Fruit fly (Drosophila melanogaster): Measurements from ENCODE around the gene CG11251.

The CG11251 gene

dm6 chr3L:13089869-13090268, at the start of gene CG11251:
Gene CG11251 (minus strand): TSS chr3L:13089969.
- TF ChIP-seq CG13204 (GFP tag; optimal IDR thresholded peaks at IDR 0.05) (no peak), Pif1B (GFP tag; optimal IDR thresholded peaks at IDR 0.05) (no peak), CG17806 (tag; optimal IDR thresholded peaks at IDR 0.05) (no peak), Pif1A (GFP tag; optimal IDR thresholded peaks at IDR 0.05) (no peak), Snoo (tag; optimal IDR thresholded peaks at IDR 0.05) (no peak), CG9948 (tag; optimal IDR thresholded peaks at IDR 0.05) (no peak), CG8159 (tag; optimal IDR thresholded peaks at IDR 0.05) (no peak), CG12605 (GFP tag; IDR thresholded peaks at IDR 0.05) (no peak), gl (tag; optimal IDR thresholded peaks at IDR 0.05) (no peak), CG10348 (GFP tag; IDR thresholded peaks at IDR 0.05) (no peak), CG8301 (tag; optimal IDR thresholded peaks at IDR 0.05) (no peak), rn (GFP tag; IDR thresholded peaks at IDR 0.05) (no peak), CG32121 (GFP tag; IDR thresholded peaks at IDR 0.05) (no peak)

- no peak for TF ChIP-seq EcR (GFP tag; optimal IDR thresholded peaks at IDR 0.05)
- no peak for TF ChIP-seq CG4496 (GFP tag; IDR thresholded peaks at IDR 0.05)
- TF ChIP-seq CG17806 (tag; optimal IDR thresholded peaks at IDR 0.05), result no peak
- no peak for TF ChIP-seq CG34367 (tag; optimal IDR thresholded peaks at IDR 0.05)
- TF ChIP-seq CG14655 (GFP tag; optimal IDR thresholded peaks at IDR 0.05), result no peak
- TF ChIP-seq CG9948 (tag; optimal IDR thresholded peaks at IDR 0.05), result no peak
- no peak for TF ChIP-seq CG8159 (tag; optimal IDR thresholded peaks at IDR 0.05)
Observed at dm6 chr3L:13137394-13137793, 47.6 kb upstream of the CG11251 start.

- TF ChIP-seq CG32121 (GFP tag; IDR thresholded peaks at IDR 0.05) (no peak), CG13204 (GFP tag; optimal IDR thresholded peaks at IDR 0.05) (no peak), CG9948 (tag; optimal IDR thresholded peaks at IDR 0.05) (no peak), Ets98B (GFP tag; IDR thresholded peaks at IDR 0.05) (no peak), CG14655 (GFP tag; optimal IDR thresholded peaks at IDR 0.05) (no peak), Pif1A (GFP tag; optimal IDR thresholded peaks at IDR 0.05) (no peak), EcR (GFP tag; optimal IDR thresholded peaks at IDR 0.05) (no peak), Snoo (tag; optimal IDR thresholded peaks at IDR 0.05) (no peak), CG8159 (tag; optimal IDR thresholded peaks at IDR 0.05) (no peak), CG10348 (GFP tag; IDR thresholded peaks at IDR 0.05) (no peak), CG4496 (GFP tag; IDR thresholded peaks at IDR 0.05) (no peak), CG8301 (tag; optimal IDR thresholded peaks at IDR 0.05) (no peak), D1 (tag; optimal IDR thresholded peaks at IDR 0.05) (no peak), CG17806 (tag; optimal IDR thresholded peaks at IDR 0.05) (no peak), rn (GFP tag; IDR thresholded peaks at IDR 0.05) (no peak), fd96Ca (GFP tag; IDR thresholded peaks at IDR 0.05) (no peak), Pif1B (GFP tag; optimal IDR thresholded peaks at IDR 0.05) (no peak), gl (tag; optimal IDR thresholded peaks at IDR 0.05) (no peak), CG34367 (tag; optimal IDR thresholded peaks at IDR 0.05) (no peak)
Observed at dm6 chr3L:13135969-13136368, 46.2 kb upstream of the CG11251 start, which contains the start of gene CG33262. Gene CG33262 (plus strand): TSS chr3L:13136269.

- TF ChIP-seq gl (tag; optimal IDR thresholded peaks at IDR 0.05) (no peak), CG14655 (GFP tag; optimal IDR thresholded peaks at IDR 0.05) (no peak), CG17806 (tag; optimal IDR thresholded peaks at IDR 0.05) (no peak), D1 (tag; optimal IDR thresholded peaks at IDR 0.05) (no peak), Pif1A (GFP tag; optimal IDR thresholded peaks at IDR 0.05) (no peak), CG9948 (tag; optimal IDR thresholded peaks at IDR 0.05) (no peak), CG8159 (tag; optimal IDR thresholded peaks at IDR 0.05) (no peak), Ets98B (GFP tag; IDR thresholded peaks at IDR 0.05) (no peak), CG10348 (GFP tag; IDR thresholded peaks at IDR 0.05) (no peak), CG8301 (tag; optimal IDR thresholded peaks at IDR 0.05) (no peak)
Observed at dm6 chr3L:13135382-13135928, 45.7 kb upstream of the CG11251 start.

- TF ChIP-seq gl (tag; optimal IDR thresholded peaks at IDR 0.05), result no peak
- no peak for TF ChIP-seq CG8301 (tag; optimal IDR thresholded peaks at IDR 0.05)
- no peak for TF ChIP-seq CG9948 (tag; optimal IDR thresholded peaks at IDR 0.05)
- no peak for TF ChIP-seq CG8159 (tag; optimal IDR thresholded peaks at IDR 0.05)
Observed at dm6 chr3L:13134906-13135305, 45.1 kb upstream of the CG11251 start.

- no peak for TF ChIP-seq CG13204 (GFP tag; optimal IDR thresholded peaks at IDR 0.05)
- no peak for TF ChIP-seq EcR (GFP tag; optimal IDR thresholded peaks at IDR 0.05)
- no peak for TF ChIP-seq Snoo (tag; optimal IDR thresholded peaks at IDR 0.05)
- TF ChIP-seq CG17806 (tag; optimal IDR thresholded peaks at IDR 0.05), result no peak
- TF ChIP-seq CG34367 (tag; optimal IDR thresholded peaks at IDR 0.05), result no peak
- TF ChIP-seq D1 (tag; optimal IDR thresholded peaks at IDR 0.05), result no peak
- TF ChIP-seq CG10348 (GFP tag; IDR thresholded peaks at IDR 0.05), result no peak
- no peak for TF ChIP-seq Pif1A (GFP tag; optimal IDR thresholded peaks at IDR 0.05)
- TF ChIP-seq CG15710 (tag; optimal IDR thresholded peaks at IDR 0.05), result no peak
- TF ChIP-seq fd96Ca (GFP tag; IDR thresholded peaks at IDR 0.05), result no peak
- TF ChIP-seq Ets98B (GFP tag; IDR thresholded peaks at IDR 0.05), result no peak
- TF ChIP-seq CG32121 (GFP tag; IDR thresholded peaks at IDR 0.05), result no peak
- no peak for TF ChIP-seq CG8301 (tag; optimal IDR thresholded peaks at IDR 0.05)
- TF ChIP-seq CG4496 (GFP tag; IDR thresholded peaks at IDR 0.05), result no peak
- no peak for TF ChIP-seq CG9948 (tag; optimal IDR thresholded peaks at IDR 0.05)
- no peak for TF ChIP-seq CG14655 (GFP tag; optimal IDR thresholded peaks at IDR 0.05)
- TF ChIP-seq rn (GFP tag; IDR thresholded peaks at IDR 0.05), result no peak
- no peak for TF ChIP-seq Pif1B (GFP tag; optimal IDR thresholded peaks at IDR 0.05)
- no peak for TF ChIP-seq CG12605 (GFP tag; IDR thresholded peaks at IDR 0.05)
Observed at dm6 chr3L:13133140-13133539, 43.4 kb upstream of the CG11251 start.

All from whole organism, pupa.